Worm (Caenorhabditis elegans) whole organism, early embryonic: ENCODE results near the gene K03H1.11.

ENCODE experiments used
- B0310.2 ChIP-seq: sonication (generic microtip); optimal IDR thresholded peaks from 2 replicates; lab custom pipeline; 2016; ENCODE audit warnings: mild to moderate bottlenecking, missing genetic modification characterization, missing compliant biosample characterization
- F13C5.2 ChIP-seq: sonication (generic microtip); optimal IDR thresholded peaks from 2 replicates; lab custom pipeline; 2017; ENCODE audit warnings: mild to moderate bottlenecking, missing genetic modification characterization, inconsistent platforms, missing compliant biosample characterization
- aly-1 ChIP-seq: sonication (generic microtip); optimal IDR thresholded peaks from 2 replicates; lab custom pipeline; 2016; ENCODE audit warnings: missing genetic modification characterization, missing compliant biosample characterization
- ama-1 ChIP-seq: fragments of 150-350 bp; optimal IDR thresholded peaks from 2 replicates; lab custom pipeline; 2014
- ceh-36 ChIP-seq: sonication (generic microtip); optimal IDR thresholded peaks from 2 replicates; lab custom pipeline; 2016; ENCODE audit warnings: missing genetic modification characterization, inconsistent platforms, missing compliant biosample characterization
- ets-7 ChIP-seq: sonication (generic microtip); optimal IDR thresholded peaks from 2 replicates; lab custom pipeline; 2016; ENCODE audit warnings: missing genotype, missing genetic modification characterization, missing compliant biosample characterization
- flt-1 ChIP-seq: fragments of 200-800 bp; sonication (Bioruptor generic); IDR thresholded peaks from 2 replicates; pipeline ENCODE4 v1.3.6; 2022; ENCODE audit warnings: missing genetic modification characterization, missing compliant biosample characterization
- hmg-4 ChIP-seq: fragments of 200-800 bp; sonication (Bioruptor generic); optimal IDR thresholded peaks from 2 replicates; lab custom pipeline; 2018; ENCODE audit warnings: mild to moderate bottlenecking, missing genetic modification characterization, missing compliant biosample characterization
- hnd-1 ChIP-seq: sonication (generic microtip); optimal IDR thresholded peaks from 2 replicates; lab custom pipeline; 2016; ENCODE audit warnings: missing genetic modification characterization, missing compliant biosample characterization
- pes-1 ChIP-seq: fragments of 200-800 bp; sonication (Bioruptor generic); IDR thresholded peaks from 2 replicates; pipeline ENCODE4 v1.3.6; 2022; ENCODE audit warnings: missing genetic modification reagents, missing genetic modification characterization, missing compliant biosample characterization
- sea-1 ChIP-seq: fragments of 200-800 bp; sonication (Bioruptor generic); conservative IDR thresholded peaks from 2 replicates; pipeline ENCODE4 v1.3.6; 2022; ENCODE audit warnings: missing genetic modification characterization, missing compliant biosample characterization
- tbx-11 ChIP-seq: fragments of 200-800 bp; sonication (Bioruptor generic); IDR thresholded peaks from 2 replicates; pipeline ENCODE4 v1.3.6; 2022; ENCODE audit warnings: missing genetic modification characterization, missing compliant biosample characterization
- tbx-37 ChIP-seq: fragments of 200-800 bp; sonication (Bioruptor generic); conservative IDR thresholded peaks from 2 replicates; pipeline ENCODE4 v1.3.6; 2022; ENCODE audit warnings: missing genetic modification reagents, missing genetic modification characterization, missing compliant biosample characterization
- tra-4 ChIP-seq: sonication (generic microtip); optimal IDR thresholded peaks from 2 replicates; lab custom pipeline; 2017; ENCODE audit warnings: missing genetic modification characterization, missing compliant biosample characterization

ce11 chrIII:9951864-9952263 is at the start of gene K03H1.11:
- TF ChIP-seq ama-1 (lab: Kevin White, UChicago) (no peak), hmg-4 (GFP tag; lab: Kevin White, UChicago) (no peak), tbx-37 (GFP tag; lab: Robert Waterston, UW) (no peak), tra-4 (tag; lab: Kevin White, UChicago) (no peak), aly-1 (tag; lab: Kevin White, UChicago) (no peak), flt-1 (no peak), B0310.2 (tag; lab: Kevin White, UChicago) (no peak), ets-7 (tag; lab: Kevin White, UChicago) (no peak), pes-1 (GFP tag; lab: Robert Waterston, UW) (no peak), ceh-36 (no peak), sea-1 (GFP tag; lab: Robert Waterston, UW) (no peak), tbx-11 (GFP tag; lab: Robert Waterston, UW) (no peak), F13C5.2 (tag; lab: Kevin White, UChicago) (no peak), hnd-1 (tag; lab: Kevin White, UChicago) (no peak)
